Fruit fly (Drosophila melanogaster) whole organism, embryonic: Measurements from ENCODE around the gene Tsp29Fb.

Source experiments
- CG10959 ChIP-seq: fragments of 200-800 bp; sonication (Bioruptor generic); IDR thresholded peaks from 2 replicates; pipeline ENCODE4 v1.3.6; 2022; ENCODE audit warnings: missing biosample characterization, missing genetic modification characterization
- CG30403 ChIP-seq: fragments of 200-800 bp; sonication (Bioruptor generic); optimal IDR thresholded peaks from 3 replicates; lab custom pipeline; 2016; ENCODE audit warnings: missing biosample characterization, missing genetic modification characterization
- CG6854 ChIP-seq: fragments of 200-800 bp; sonication (Bioruptor generic); optimal IDR thresholded peaks from 3 replicates; lab custom pipeline; 2017; ENCODE audit warnings: missing biosample characterization, mild to moderate bottlenecking, missing genetic modification characterization
- CG8089 ChIP-seq: fragments of 200-800 bp; sonication (Bioruptor generic); optimal IDR thresholded peaks from 3 replicates; lab custom pipeline; 2016; ENCODE audit warnings: missing biosample characterization, missing genetic modification characterization
- Dip2 ChIP-seq: fragments of 200-800 bp; sonication (Bioruptor generic); IDR thresholded peaks from 2 replicates; pipeline ENCODE4 v1.3.6; 2022; ENCODE audit warnings: missing biosample characterization, missing genetic modification characterization
- Hr78 ChIP-seq, 2 experiments: fragments of 200-800 bp in 1 of 2; fragments of >200 bp in 1 of 2; sonication (Bioruptor generic) in 1 of 2; optimal IDR thresholded peaks; 2 replicates each; lab custom pipeline; 2017 to 2019; ENCODE audit warnings: missing biosample characterization in 2 of 2, missing genetic modification characterization in 2 of 2, mild to moderate bottlenecking in 1 of 2, moderate library complexity in 1 of 2
- Mad ChIP-seq: fragments of 200-800 bp; sonication (Bioruptor generic); optimal IDR thresholded peaks from 2 replicates; lab custom pipeline; 2016; ENCODE audit warnings: missing biosample characterization, missing genetic modification characterization
- Meics ChIP-seq: fragments of 200-800 bp; sonication (Bioruptor generic); optimal IDR thresholded peaks from 2 replicates; lab custom pipeline; 2017; ENCODE audit warnings: missing biosample characterization, mild to moderate bottlenecking, missing genetic modification characterization
- Nf-YB ChIP-seq: fragments of 200-800 bp; sonication (Bioruptor generic); optimal IDR thresholded peaks from 3 replicates; lab custom pipeline; 2019; ENCODE audit warnings: missing biosample characterization, mild to moderate bottlenecking, missing genetic modification characterization, moderate library complexity
- Spps ChIP-seq: fragments of 200-800 bp; sonication (Bioruptor generic); optimal IDR thresholded peaks from 2 replicates; lab custom pipeline; 2018; ENCODE audit warnings: missing biosample characterization, mild to moderate bottlenecking, missing genetic modification characterization
- abd-A ChIP-seq: fragments of 200-800 bp; sonication (Bioruptor generic); optimal IDR thresholded peaks from 3 replicates; lab custom pipeline; 2019; ENCODE audit warnings: missing biosample characterization, mild to moderate bottlenecking, missing genetic modification characterization, moderate library complexity
- ac ChIP-seq: fragments of 200-800 bp; sonication (Bioruptor generic); optimal IDR thresholded peaks from 3 replicates; lab custom pipeline; 2017; ENCODE audit warnings: missing biosample characterization, mild to moderate bottlenecking, missing genetic modification characterization
- ap ChIP-seq: fragments of 200-800 bp; sonication (Bioruptor generic); IDR thresholded peaks from 2 replicates; pipeline ENCODE4 v1.3.6; 2022; ENCODE audit warnings: missing biosample characterization, missing genetic modification characterization
- otp ChIP-seq: fragments of 200-800 bp; sonication (Bioruptor generic); IDR thresholded peaks from 3 replicates; pipeline ENCODE4, ENCODE4 v1.3.6; 2022; ENCODE audit warnings: missing biosample characterization, missing genetic modification characterization

- TF ChIP-seq CG10959 (GFP tag; lab: Robert Waterston, UW) (no peak), Meics (no peak), Hr78 (GFP tag; optimal IDR thresholded peaks at IDR 0.05; lab: Kevin White, UChicago) (no peak), CG30403 (GFP tag; lab: Kevin White, UChicago) (no peak), CG8089 (GFP tag; lab: Kevin White, UChicago) (no peak), Mad (no peak), abd-A (no peak), Spps (tag; lab: Kevin White, UChicago) (no peak), Nf-YB (GFP tag; lab: Kevin White, UChicago) (no peak), ap (GFP tag; lab: Robert Waterston, UW) (no peak), otp (GFP tag; lab: Robert Waterston, UW) (0 out of 3 replicates have a peak, but pooled peaks have one; percentile 18), Dip2 (no peak), ac (GFP tag; lab: Kevin White, UChicago) (no peak), CG6854 (GFP tag; lab: Kevin White, UChicago) (no peak)
Measured at dm6 chr2L:8955597-8956335, 18.6 kb downstream of the Tsp29Fb start.
